Worm (Caenorhabditis elegans) whole organism, early embryonic: ENCODE data around the gene R08F11.1.

Experiments
- B0310.2 ChIP-seq: sonication (generic microtip); optimal IDR thresholded peaks from 2 replicates; lab custom pipeline; 2016; ENCODE audit warnings: mild to moderate bottlenecking, missing genetic modification characterization, missing compliant biosample characterization
- F13C5.2 ChIP-seq: sonication (generic microtip); optimal IDR thresholded peaks from 2 replicates; lab custom pipeline; 2017; ENCODE audit warnings: mild to moderate bottlenecking, missing genetic modification characterization, inconsistent platforms, missing compliant biosample characterization
- aly-1 ChIP-seq: sonication (generic microtip); optimal IDR thresholded peaks from 2 replicates; lab custom pipeline; 2016; ENCODE audit warnings: missing genetic modification characterization, missing compliant biosample characterization
- ama-1 ChIP-seq: fragments of 150-350 bp; optimal IDR thresholded peaks from 2 replicates; lab custom pipeline; 2014
- ceh-13 ChIP-seq: fragments of 200-800 bp; sonication (Bioruptor generic); optimal IDR thresholded peaks from 2 replicates; lab custom pipeline; 2018; ENCODE audit warnings: mild to moderate bottlenecking, missing genetic modification characterization, missing compliant biosample characterization
- ceh-36 ChIP-seq: sonication (generic microtip); optimal IDR thresholded peaks from 2 replicates; lab custom pipeline; 2016; ENCODE audit warnings: missing genetic modification characterization, inconsistent platforms, missing compliant biosample characterization
- ets-7 ChIP-seq: sonication (generic microtip); optimal IDR thresholded peaks from 2 replicates; lab custom pipeline; 2016; ENCODE audit warnings: missing genotype, missing genetic modification characterization, missing compliant biosample characterization
- flt-1 ChIP-seq: fragments of 200-800 bp; sonication (Bioruptor generic); IDR thresholded peaks from 2 replicates; pipeline ENCODE4 v1.3.6; 2022; ENCODE audit warnings: missing genetic modification characterization, missing compliant biosample characterization
- hmbx-1 ChIP-seq: sonication (generic microtip); optimal IDR thresholded peaks from 2 replicates; lab custom pipeline; 2016; ENCODE audit warnings: mild to moderate bottlenecking, missing genetic modification characterization, missing compliant biosample characterization
- hmg-4 ChIP-seq: fragments of 200-800 bp; sonication (Bioruptor generic); optimal IDR thresholded peaks from 2 replicates; lab custom pipeline; 2018; ENCODE audit warnings: mild to moderate bottlenecking, missing genetic modification characterization, missing compliant biosample characterization
- hnd-1 ChIP-seq: sonication (generic microtip); optimal IDR thresholded peaks from 2 replicates; lab custom pipeline; 2016; ENCODE audit warnings: missing genetic modification characterization, missing compliant biosample characterization
- pes-1 ChIP-seq: fragments of 200-800 bp; sonication (Bioruptor generic); IDR thresholded peaks from 2 replicates; pipeline ENCODE4 v1.3.6; 2022; ENCODE audit warnings: missing genetic modification reagents, missing genetic modification characterization, missing compliant biosample characterization
- scrt-1 ChIP-seq: fragments of 200-800 bp; sonication (Bioruptor generic); IDR thresholded peaks from 2 replicates; pipeline ENCODE4 v1.3.6; 2022; ENCODE audit warnings: missing genetic modification characterization, missing compliant biosample characterization
- sea-1 ChIP-seq: fragments of 200-800 bp; sonication (Bioruptor generic); conservative IDR thresholded peaks from 2 replicates; pipeline ENCODE4 v1.3.6; 2022; ENCODE audit warnings: missing genetic modification characterization, missing compliant biosample characterization
- tbx-11 ChIP-seq: fragments of 200-800 bp; sonication (Bioruptor generic); IDR thresholded peaks from 2 replicates; pipeline ENCODE4 v1.3.6; 2022; ENCODE audit warnings: missing genetic modification characterization, missing compliant biosample characterization
- tbx-37 ChIP-seq: fragments of 200-800 bp; sonication (Bioruptor generic); conservative IDR thresholded peaks from 2 replicates; pipeline ENCODE4 v1.3.6; 2022; ENCODE audit warnings: missing genetic modification reagents, missing genetic modification characterization, missing compliant biosample characterization
- tra-4 ChIP-seq: sonication (generic microtip); optimal IDR thresholded peaks from 2 replicates; lab custom pipeline; 2017; ENCODE audit warnings: missing genetic modification characterization, missing compliant biosample characterization

R08F11.1 gene

ce11 chrV:3812291-3812690, 28.3 kb upstream of the R08F11.1 start, which contains the start of gene scl-12:
Gene scl-12 (plus strand): TSS chrV:3812591.
- TF ChIP-seq scrt-1 (no peak), hnd-1 (tag; lab: Kevin White, UChicago) (no peak), tbx-11 (GFP tag; lab: Robert Waterston, UW) (no peak), sea-1 (GFP tag; lab: Robert Waterston, UW) (no peak), tra-4 (tag; lab: Kevin White, UChicago) (no peak)

DNA sequence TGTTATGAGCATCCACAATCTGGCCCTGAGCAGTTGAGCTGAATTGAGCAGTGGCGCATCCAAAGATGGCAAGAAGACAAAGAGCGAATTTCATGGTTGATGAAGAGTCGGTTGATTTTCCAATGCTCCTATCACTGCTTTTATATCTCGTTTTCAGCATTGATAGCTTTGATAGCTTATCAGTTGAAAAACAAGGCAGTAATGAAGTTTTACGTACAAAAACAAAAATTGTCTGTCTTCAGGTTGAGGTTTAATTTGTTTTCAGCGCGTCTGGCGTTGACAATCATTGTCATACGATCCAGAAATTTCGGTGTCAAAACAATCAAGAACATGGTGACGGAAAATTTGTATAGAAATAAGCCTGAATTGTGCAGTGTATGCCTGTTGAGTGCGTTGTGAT, 27.5 kb upstream of the R08F11.1 start, which contains the start of gene scl-13:
TSS of gene scl-13 (minus strand) at position 101 of the 400 bp plus-strand sequence.
- TF ChIP-seq ceh-36 (tag; lab: Kevin White, UChicago) (no peak), hnd-1 (tag; lab: Kevin White, UChicago) (no peak), B0310.2 (tag; lab: Kevin White, UChicago) (no peak), tbx-11 (GFP tag; lab: Robert Waterston, UW) (no peak), flt-1 (GFP tag; lab: Robert Waterston, UW) (no peak), ama-1 (lab: Kevin White, UChicago) (no peak), tbx-37 (no peak), aly-1 (tag; lab: Kevin White, UChicago) (no peak), hmbx-1 (no peak), F13C5.2 (tag; lab: Kevin White, UChicago) (no peak), hmg-4 (GFP tag; lab: Kevin White, UChicago) (no peak), ets-7 (tag; lab: Kevin White, UChicago) (no peak), tra-4 (tag; lab: Kevin White, UChicago) (no peak)

ce11 chrV:3810035-3810434, 26.0 kb upstream of the R08F11.1 start:
- TF ChIP-seq tra-4 (tag; lab: Kevin White, UChicago) (no peak), ama-1 (lab: Kevin White, UChicago) (no peak)

DNA sequence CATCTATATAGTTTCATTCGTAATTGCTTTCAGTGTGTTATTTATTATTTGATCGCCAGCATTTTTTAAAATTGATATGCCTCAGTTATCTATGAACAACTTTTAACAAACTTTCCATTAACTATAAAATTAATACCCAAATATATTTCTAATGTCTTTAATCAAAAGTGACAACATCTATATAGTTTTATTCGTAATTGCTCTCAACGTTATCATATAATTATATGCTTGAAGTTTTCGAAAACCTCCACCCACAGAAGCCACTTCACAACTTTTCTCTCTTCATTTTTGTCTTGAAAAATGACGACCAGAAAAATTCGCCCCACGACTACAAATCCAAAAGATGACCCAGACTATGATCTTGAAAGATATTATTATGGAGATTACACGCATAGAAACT, 24.3 kb upstream of the R08F11.1 start, which contains the start of gene srw-6:
TSS of gene srw-6 (plus strand) at position 301 of the 400 bp plus-strand sequence.
- no peak for TF ChIP-seq ceh-13 (GFP tag; lab: Kevin White, UChicago)
- TF ChIP-seq hmbx-1: no peak
- TF ChIP-seq ets-7 (tag; lab: Kevin White, UChicago): no peak
- TF ChIP-seq aly-1 (tag; lab: Kevin White, UChicago): no peak
- TF ChIP-seq B0310.2 (tag; lab: Kevin White, UChicago): no peak
- no peak for TF ChIP-seq ceh-36 (tag; lab: Kevin White, UChicago)
- TF ChIP-seq hmg-4 (GFP tag; lab: Kevin White, UChicago): no peak
- no peak for TF ChIP-seq hnd-1 (tag; lab: Kevin White, UChicago)
- no peak for TF ChIP-seq scrt-1
- no peak for TF ChIP-seq tbx-37

DNA sequence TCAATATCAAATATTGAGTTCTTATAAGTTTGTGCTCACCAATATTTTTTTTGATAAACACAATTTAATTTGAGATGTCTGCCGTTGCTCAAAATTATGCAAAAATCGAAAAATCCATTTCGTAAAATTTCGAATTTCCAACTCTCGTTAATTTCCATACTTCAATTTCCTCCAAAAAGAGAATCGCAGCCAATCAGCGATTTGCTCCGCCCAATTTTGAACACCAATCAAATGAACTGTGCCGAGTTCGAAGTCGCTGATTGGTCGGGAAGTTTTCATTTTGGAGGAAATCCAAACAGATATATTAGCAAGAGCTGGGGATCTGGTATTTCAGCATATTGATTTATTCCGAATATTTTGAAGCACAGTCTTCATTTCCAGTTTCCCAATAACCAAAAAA, 23.8 kb upstream of the R08F11.1 start:
- TF ChIP-seq tra-4 (tag; lab: Kevin White, UChicago) (no peak), ceh-36 (tag; lab: Kevin White, UChicago) (no peak), ceh-13 (GFP tag; lab: Kevin White, UChicago) (no peak), hmbx-1 (no peak), hmg-4 (GFP tag; lab: Kevin White, UChicago) (no peak), pes-1 (GFP tag; lab: Robert Waterston, UW) (no peak), hnd-1 (tag; lab: Kevin White, UChicago) (no peak)

- no peak for TF ChIP-seq pes-1 (GFP tag; lab: Robert Waterston, UW)
- no peak for TF ChIP-seq B0310.2 (tag; lab: Kevin White, UChicago)
- TF ChIP-seq ceh-36 (tag; lab: Kevin White, UChicago): no peak
- TF ChIP-seq flt-1 (GFP tag; lab: Robert Waterston, UW): no peak
- no peak for TF ChIP-seq hnd-1 (tag; lab: Kevin White, UChicago)
- TF ChIP-seq sea-1 (GFP tag; lab: Robert Waterston, UW): no peak
- TF ChIP-seq F13C5.2 (tag; lab: Kevin White, UChicago): no peak
- no peak for TF ChIP-seq hmg-4 (GFP tag; lab: Kevin White, UChicago)
- TF ChIP-seq tbx-37: no peak
- TF ChIP-seq aly-1 (tag; lab: Kevin White, UChicago): no peak
- no peak for TF ChIP-seq ama-1 (lab: Kevin White, UChicago)
- no peak for TF ChIP-seq tbx-11 (GFP tag; lab: Robert Waterston, UW)
- TF ChIP-seq ets-7 (tag; lab: Kevin White, UChicago): no peak
- no peak for TF ChIP-seq ceh-13 (GFP tag; lab: Kevin White, UChicago)
These were observed 21.9 kb upstream of the R08F11.1 start, which contains the start of gene srw-7 for ce11 chrV:3805961-3806360. Gene srw-7 (plus strand): TSS chrV:3806261.

- no peak for TF ChIP-seq ceh-36 (tag; lab: Kevin White, UChicago)
- TF ChIP-seq ceh-13 (GFP tag; lab: Kevin White, UChicago): no peak
- TF ChIP-seq hmbx-1: no peak
- TF ChIP-seq scrt-1: no peak
- TF ChIP-seq aly-1 (tag; lab: Kevin White, UChicago): no peak
- TF ChIP-seq sea-1 (GFP tag; lab: Robert Waterston, UW): no peak
- no peak for TF ChIP-seq B0310.2 (tag; lab: Kevin White, UChicago)
- no peak for TF ChIP-seq tbx-37
- no peak for TF ChIP-seq tbx-11 (GFP tag; lab: Robert Waterston, UW)
- no peak for TF ChIP-seq flt-1 (GFP tag; lab: Robert Waterston, UW)
- no peak for TF ChIP-seq pes-1 (GFP tag; lab: Robert Waterston, UW)
- TF ChIP-seq F13C5.2 (tag; lab: Kevin White, UChicago): no peak
- no peak for TF ChIP-seq ets-7 (tag; lab: Kevin White, UChicago)
- TF ChIP-seq hnd-1 (tag; lab: Kevin White, UChicago): no peak
- no peak for TF ChIP-seq ama-1 (lab: Kevin White, UChicago)
- TF ChIP-seq hmg-4 (GFP tag; lab: Kevin White, UChicago): no peak
- TF ChIP-seq tra-4 (tag; lab: Kevin White, UChicago): no peak
These were observed 21.5 kb upstream of the R08F11.1 start, which contains the start of gene R08F11.4 for ce11 chrV:3805499-3805898. Gene R08F11.4 (minus strand): TSS chrV:3805527.
